Worm (Caenorhabditis elegans): ENCODE data around the gene Y38H6C.25.

ce11 chrV:20504997-20505396 is 14.0 kb upstream of the Y38H6C.25 start, which contains the start of gene Y38H6C.4:
- TF ChIP-seq ztf-22 (GFP tag; optimal IDR thresholded peaks at IDR 0.05) (no peak), dpl-1 (GFP tag; optimal IDR thresholded peaks at IDR 0.05) (no peak)

Data from whole organism, young adult.